Fruit fly (Drosophila melanogaster) whole organism, adult: Measurements from ENCODE around the gene dpr14.

Experiments used
- CG11617 ChIP-seq: fragments of 200-800 bp; sonication (Bioruptor generic); optimal IDR thresholded peaks from 2 replicates; lab custom pipeline; 2017; ENCODE audit warnings: mild to moderate bottlenecking, missing biosample characterization, missing genetic modification reagents, missing genetic modification characterization
- CG12768 ChIP-seq: fragments of 200-800 bp; sonication (Bioruptor generic); optimal IDR thresholded peaks from 2 replicates; lab custom pipeline; 2017; ENCODE audit warnings: missing biosample characterization, missing genetic modification characterization, mild to moderate bottlenecking, moderate library complexity, missing genetic modification reagents
- CG1620 ChIP-seq: fragments of 200-800 bp; sonication (Bioruptor generic); optimal IDR thresholded peaks from 2 replicates; lab custom pipeline; 2016; ENCODE audit warnings: missing biosample characterization, missing genetic modification characterization
- CG33017 ChIP-seq: fragments of 200-800 bp; sonication (Bioruptor generic); optimal IDR thresholded peaks from 2 replicates; lab custom pipeline; 2018; ENCODE audit warnings: missing biosample characterization, mild to moderate bottlenecking, missing genetic modification characterization, moderate library complexity
- CG5204 ChIP-seq: fragments of 200-800 bp; sonication (Bioruptor generic); optimal IDR thresholded peaks from 2 replicates; lab custom pipeline; 2016; ENCODE audit warnings: missing biosample characterization, missing genetic modification characterization
- CG7045 ChIP-seq: fragments of 200-800 bp; sonication (Bioruptor generic); optimal IDR thresholded peaks from 2 replicates; lab custom pipeline; 2017; ENCODE audit warnings: missing biosample characterization, mild to moderate bottlenecking, missing genetic modification characterization
- CG7101 ChIP-seq: fragments of 200-800 bp; sonication (Bioruptor generic); optimal IDR thresholded peaks from 2 replicates; lab custom pipeline; 2018; ENCODE audit warnings: missing biosample characterization, mild to moderate bottlenecking, missing genetic modification characterization, moderate library complexity
- Clk ChIP-seq: fragments of 200-800 bp; sonication (Bioruptor generic); optimal IDR thresholded peaks from 2 replicates; lab custom pipeline; 2017; ENCODE audit warnings: missing biosample characterization, missing genetic modification characterization
- Crg-1 ChIP-seq: fragments of 200-800 bp; sonication (Bioruptor generic); optimal IDR thresholded peaks from 2 replicates; lab custom pipeline; 2016; ENCODE audit warnings: missing biosample characterization, missing genetic modification characterization
- Hr96 ChIP-seq: fragments of 200-800 bp; sonication (Bioruptor generic); optimal IDR thresholded peaks from 2 replicates; lab custom pipeline; 2016; ENCODE audit warnings: missing biosample characterization, missing genetic modification characterization
- Mnt ChIP-seq: fragments of 200-800 bp; sonication (Bioruptor generic); optimal IDR thresholded peaks from 2 replicates; lab custom pipeline; 2016; ENCODE audit warnings: missing biosample characterization, mild to moderate bottlenecking, missing genetic modification characterization
- bab1 ChIP-seq: fragments of 200-800 bp; sonication (Bioruptor generic); optimal IDR thresholded peaks from 3 replicates; lab custom pipeline; 2019; ENCODE audit warnings: missing biosample characterization, mild to moderate bottlenecking, missing genetic modification characterization, moderate library complexity
- cic ChIP-seq: fragments of 200-800 bp; sonication (Bioruptor generic); optimal IDR thresholded peaks from 2 replicates; lab custom pipeline; 2017; ENCODE audit warnings: missing biosample characterization, mild to moderate bottlenecking, missing genetic modification characterization, moderate library complexity
- cnc ChIP-seq, 2 experiments: fragments of >200 bp; optimal IDR thresholded peaks; 2 replicates each; lab custom pipeline; 2017
- kay ChIP-seq: fragments of 200-800 bp; sonication (Bioruptor generic); peaks from one replicate; lab custom pipeline; 2016; ENCODE audit warnings: missing biosample characterization, missing genetic modification characterization, borderline replicate concordance
- ovo ChIP-seq: fragments of 200-800 bp; sonication (Bioruptor generic); optimal IDR thresholded peaks from 2 replicates; lab custom pipeline; 2016; ENCODE audit warnings: missing biosample characterization, missing genetic modification characterization
- toe ChIP-seq: fragments of 200-800 bp; sonication (Bioruptor generic); optimal IDR thresholded peaks from 2 replicates; lab custom pipeline; 2016; ENCODE audit warnings: missing biosample characterization, missing genetic modification characterization

Gene dpr14

DNA sequence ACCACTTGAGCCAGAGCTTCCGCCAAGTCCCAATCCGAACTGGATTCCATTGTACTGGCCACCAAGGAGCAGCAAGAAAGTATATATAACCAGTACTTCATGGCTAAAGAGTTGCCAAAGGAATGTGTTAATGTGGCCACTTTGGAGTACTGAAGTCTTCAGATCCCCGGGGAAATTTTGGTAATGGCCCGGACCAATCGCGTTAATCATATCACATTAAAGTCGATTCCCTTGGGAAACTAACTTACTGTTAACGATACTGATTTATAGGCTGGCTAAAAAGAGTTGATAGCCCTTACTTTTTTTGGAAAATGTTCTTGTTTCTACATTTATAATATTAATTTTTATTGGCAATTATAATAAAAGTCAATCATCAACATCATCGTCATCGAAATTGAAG, 41.2 kb downstream of the dpr14 start, which contains the start of gene Ir7b:
Gene Ir7b (minus strand): TSS at position 101 of the 400 bp plus-strand sequence.
- TF ChIP-seq CG5204 (GFP tag; lab: Kevin White, UChicago) (no peak), CG33017 (no peak), CG7045 (GFP tag; lab: Kevin White, UChicago) (no peak), CG7101 (tag; lab: Kevin White, UChicago) (no peak), Crg-1 (GFP tag; lab: Kevin White, UChicago) (no peak), bab1 (GFP tag; lab: Kevin White, UChicago) (no peak), cic (no peak)

DNA sequence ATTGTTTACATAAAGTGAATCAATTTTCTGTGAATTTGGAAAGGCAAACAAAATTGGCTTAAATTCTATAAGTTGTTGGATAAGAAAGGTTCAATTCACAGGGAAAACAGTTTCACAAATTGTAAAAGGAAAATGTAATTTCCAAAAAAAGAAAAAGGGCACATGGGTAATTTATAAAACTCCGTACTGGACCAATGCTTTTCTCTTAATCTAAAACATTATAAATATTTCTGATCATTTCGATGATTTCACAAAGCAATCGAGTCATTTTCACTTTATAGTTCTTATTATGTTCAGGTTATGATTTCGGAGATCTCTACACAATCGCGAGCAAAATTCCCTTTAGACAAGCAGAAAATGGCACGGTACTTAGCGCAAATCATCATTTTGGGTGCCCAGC, 50.2 kb downstream of the dpr14 start, which contains the start of gene CG1409:
Gene CG1409 (plus strand): TSS at position 301 of the 400 bp plus-strand sequence.
- TF ChIP-seq CG11617 (GFP tag; lab: Kevin White, UChicago) = no peak
- no peak for TF ChIP-seq CG1620 (GFP tag; lab: Kevin White, UChicago)
- no peak for TF ChIP-seq cnc (optimal IDR thresholded peaks at IDR 0.05; lab: Kevin White, UChicago)
- TF ChIP-seq toe = no peak
- no peak for TF ChIP-seq ovo (GFP tag; lab: Kevin White, UChicago)
- no peak for TF ChIP-seq CG5204 (GFP tag; lab: Kevin White, UChicago)
- TF ChIP-seq Hr96 = no peak
- no peak for TF ChIP-seq CG7101 (tag; lab: Kevin White, UChicago)
- no peak for TF ChIP-seq kay (GFP tag; lab: Kevin White, UChicago)
- no peak for TF ChIP-seq cic

DNA sequence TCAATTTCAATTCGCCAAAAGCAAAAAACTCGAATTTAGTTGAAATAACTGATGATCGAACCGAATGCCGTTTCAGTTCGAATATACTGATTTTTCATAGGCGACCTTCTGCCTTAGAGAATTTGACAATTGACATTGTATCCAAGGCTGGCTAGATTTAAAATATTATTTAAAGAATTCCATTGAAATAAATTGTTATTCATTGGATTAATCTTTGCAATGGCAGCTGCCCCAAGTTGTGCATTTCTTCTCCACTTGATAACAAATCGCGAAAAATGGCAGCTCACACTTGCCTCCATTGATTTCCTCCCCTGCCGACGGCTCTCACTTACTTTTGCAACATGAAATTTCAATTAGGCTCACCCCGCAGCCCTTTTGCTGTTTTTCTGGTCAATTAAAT, 53.9 kb downstream of the dpr14 start, which contains the start of gene CG10920:
Gene CG10920 (minus strand): TSS at position 101 of the 400 bp plus-strand sequence.
- TF ChIP-seq cnc (optimal IDR thresholded peaks at IDR 0.05; lab: Kevin White, UChicago) (no peak), CG12768 (GFP tag; lab: Kevin White, UChicago) (no peak), CG7045 (GFP tag; lab: Kevin White, UChicago) (no peak), CG33017 (no peak), Mnt (GFP tag; lab: Kevin White, UChicago) (no peak), CG1620 (GFP tag; lab: Kevin White, UChicago) (no peak), cic (no peak), CG7101 (tag; lab: Kevin White, UChicago) (no peak), bab1 (GFP tag; lab: Kevin White, UChicago) (no peak), Hr96 (no peak), Clk (GFP tag; lab: Kevin White, UChicago) (no peak)
